Worm (Caenorhabditis elegans) whole organism, young adult: Measurements from ENCODE around the gene F40E10.5.
A peak's percentile ranks its signal among the peaks of the same experiment; 100 is the strongest.

Experiments used
- B0035.1 ChIP-seq: sonication (generic microtip); optimal IDR thresholded peaks from 2 replicates; lab custom pipeline; 2016; ENCODE audit warnings: missing genetic modification characterization, mild to moderate bottlenecking, missing compliant biosample characterization, missing genotype, missing genetic modification reagents
- F10E7.11 ChIP-seq: sonication (generic microtip); optimal IDR thresholded peaks from 2 replicates; lab custom pipeline; 2017; ENCODE audit warnings: mild to moderate bottlenecking, missing genetic modification characterization, moderate library complexity, missing compliant biosample characterization
- F22D6.2 ChIP-seq: sonication (generic microtip); optimal IDR thresholded peaks from 2 replicates; lab custom pipeline; 2016; ENCODE audit warnings: mild to moderate bottlenecking, missing genetic modification characterization, missing compliant biosample characterization
- F23B12.7 ChIP-seq: sonication (generic microtip); optimal IDR thresholded peaks from 2 replicates; lab custom pipeline; 2017; ENCODE audit warnings: missing genetic modification characterization, mild to moderate bottlenecking, missing compliant biosample characterization, antibody characterized with exemption, moderate library complexity; ENCODE audit not compliant: insufficient read depth
- K11D2.4 ChIP-seq: fragments of 200-800 bp; sonication (Bioruptor generic); IDR thresholded peaks from 2 replicates; pipeline ENCODE4 v1.3.6; 2022; ENCODE audit warnings: missing genetic modification reagents, missing genetic modification characterization, missing compliant biosample characterization
- K12H6.12 ChIP-seq: fragments of 200-800 bp; sonication (Bioruptor generic); optimal IDR thresholded peaks from 2 replicates; lab custom pipeline; 2018; ENCODE audit warnings: mild to moderate bottlenecking, missing genetic modification characterization, missing compliant biosample characterization
- T07F8.4 ChIP-seq: sonication (generic microtip); optimal IDR thresholded peaks from 2 replicates; lab custom pipeline; 2016; ENCODE audit warnings: mild to moderate bottlenecking, missing genetic modification characterization, moderate library complexity, missing compliant biosample characterization
- Y53G8AR.9 ChIP-seq: fragments of 200-800 bp; sonication (Bioruptor generic); conservative IDR thresholded peaks from 2 replicates; pipeline ENCODE4 v1.3.6; 2022; ENCODE audit warnings: missing genetic modification reagents, missing genetic modification characterization, missing compliant biosample characterization
- Y95B8A.8 ChIP-seq: fragments of 200-800 bp; sonication (Bioruptor generic); IDR thresholded peaks from 2 replicates; pipeline ENCODE4 v1.3.6; 2022; ENCODE audit warnings: missing genetic modification reagents, missing genetic modification characterization, missing compliant biosample characterization
- ZK185.1 ChIP-seq: sonication (generic microtip); optimal IDR thresholded peaks from 2 replicates; lab custom pipeline; 2016; ENCODE audit warnings: mild to moderate bottlenecking, missing genetic modification characterization, missing compliant biosample characterization; ENCODE audit not compliant: poor library complexity, severe bottlenecking
- atf-7 ChIP-seq: sonication (generic microtip); optimal IDR thresholded peaks from 2 replicates; lab custom pipeline; 2017; ENCODE audit warnings: mild to moderate bottlenecking, missing genetic modification characterization, missing compliant biosample characterization
- bed-1 ChIP-seq: fragments of 200-800 bp; sonication (Bioruptor generic); IDR thresholded peaks from 2 replicates; pipeline ENCODE4 v1.3.6; 2022; ENCODE audit warnings: missing genetic modification reagents, missing genetic modification characterization, missing compliant biosample characterization
- cebp-1 ChIP-seq, 2 experiments: fragments of 200-800 bp in 1 of 2; sonication (Bioruptor generic) in 1 of 2; sonication (generic microtip) in 1 of 2; IDR thresholded peaks in 1 of 2; optimal IDR thresholded peaks in 1 of 2; 2 replicates each; pipeline versions ENCODE4 v1.3.6 to Lab custom; 2017 to 2022; ENCODE audit warnings: missing compliant biosample characterization in 2 of 2, missing genetic modification characterization in 2 of 2, mild to moderate bottlenecking in 1 of 2, missing genetic modification reagents in 1 of 2, moderate library complexity in 1 of 2
- ceh-27 ChIP-seq: fragments of 200-800 bp; sonication (Bioruptor generic); optimal IDR thresholded peaks from 2 replicates; lab custom pipeline; 2018; ENCODE audit warnings: mild to moderate bottlenecking, missing genetic modification characterization, moderate library complexity, missing compliant biosample characterization
- dox-1 ChIP-seq: fragments of 200-800 bp; sonication (Bioruptor generic); IDR thresholded peaks from 2 replicates; pipeline ENCODE4 v1.3.6; 2022; ENCODE audit warnings: missing genetic modification reagents, missing genetic modification characterization, missing compliant biosample characterization
- dpl-1 ChIP-seq: fragments of 150-350 bp; optimal IDR thresholded peaks from 2 replicates; lab custom pipeline; 2014; ENCODE audit warnings: missing biosample characterization, missing genetic modification reagents, missing genetic modification characterization
- efl-1 ChIP-seq: fragments of 150-350 bp; optimal IDR thresholded peaks from 2 replicates; lab custom pipeline; 2014; ENCODE audit warnings: missing biosample characterization, missing genetic modification reagents, missing genetic modification characterization
- egl-18 ChIP-seq: fragments of 200-800 bp; sonication (Bioruptor generic); IDR thresholded peaks from 2 replicates; pipeline ENCODE4 v1.3.6; 2022; ENCODE audit warnings: missing genetic modification reagents, missing genetic modification characterization, missing compliant biosample characterization
- egl-44 ChIP-seq: fragments of 200-800 bp; sonication (Bioruptor generic); IDR thresholded peaks from 2 replicates; pipeline ENCODE4 v1.3.6; 2022; ENCODE audit warnings: missing genetic modification reagents, missing genetic modification characterization, missing compliant biosample characterization
- egrh-3 ChIP-seq: fragments of 200-800 bp; sonication (Bioruptor generic); IDR thresholded peaks from 2 replicates; pipeline ENCODE4 v1.3.6; 2022; ENCODE audit warnings: missing genetic modification reagents, missing genetic modification characterization, missing compliant biosample characterization
- ekl-4 ChIP-seq: fragments of 200-800 bp; sonication (Bioruptor generic); IDR thresholded peaks from 2 replicates; pipeline ENCODE4 v1.3.6; 2022; ENCODE audit warnings: missing genetic modification reagents, missing genetic modification characterization, missing compliant biosample characterization
- gei-17 ChIP-seq: fragments of 200-800 bp; sonication (Bioruptor generic); optimal IDR thresholded peaks from 2 replicates; lab custom pipeline; 2018; ENCODE audit warnings: mild to moderate bottlenecking, missing genetic modification characterization, missing compliant biosample characterization
- hlh-12 ChIP-seq: sonication (generic microtip); optimal IDR thresholded peaks from 2 replicates; lab custom pipeline; 2016; ENCODE audit warnings: missing genetic modification characterization, missing compliant biosample characterization
- hmg-1.2 ChIP-seq: fragments of 200-800 bp; sonication (Bioruptor generic); IDR thresholded peaks from 2 replicates; pipeline ENCODE4 v1.3.6; 2022; ENCODE audit warnings: missing genetic modification reagents, missing genetic modification characterization, missing compliant biosample characterization
- let-526 ChIP-seq: fragments of 200-800 bp; sonication (Bioruptor generic); IDR thresholded peaks from 2 replicates; pipeline ENCODE4 v1.3.6; 2022; ENCODE audit warnings: missing genetic modification reagents, missing genetic modification characterization, missing compliant biosample characterization
- let-607 ChIP-seq, 2 experiments: fragments of 200-800 bp in 1 of 2; sonication (Bioruptor generic) in 1 of 2; sonication (generic microtip) in 1 of 2; optimal IDR thresholded peaks; 2 replicates each; lab custom pipeline; 2016 to 2018; ENCODE audit warnings: mild to moderate bottlenecking in 2 of 2, missing compliant biosample characterization in 2 of 2, missing genetic modification characterization in 2 of 2, moderate library complexity in 2 of 2, missing genotype in 1 of 2
- lin-35 ChIP-seq, 3 experiments: fragments of 150-350 bp in 2 of 3; sonication (generic microtip) in 1 of 3; optimal IDR thresholded peaks; 2 replicates each; lab custom pipeline; 2014 to 2018; ENCODE audit warnings: missing biosample characterization in 3 of 3, missing genetic modification characterization in 3 of 3, missing genetic modification reagents in 3 of 3
- lin-40 ChIP-seq: sonication (generic microtip); optimal IDR thresholded peaks from 2 replicates; lab custom pipeline; 2016; ENCODE audit warnings: missing genetic modification characterization, mild to moderate bottlenecking, missing compliant biosample characterization, missing genotype, missing genetic modification reagents
- lsl-1 ChIP-seq: fragments of 200-800 bp; sonication (Bioruptor generic); optimal IDR thresholded peaks from 2 replicates; lab custom pipeline; 2018; ENCODE audit warnings: mild to moderate bottlenecking, missing genetic modification characterization, moderate library complexity, missing compliant biosample characterization
- lsy-27 ChIP-seq: sonication (generic microtip); optimal IDR thresholded peaks from 2 replicates; lab custom pipeline; 2017; ENCODE audit warnings: missing genetic modification characterization, mild to moderate bottlenecking, missing compliant biosample characterization, antibody characterized with exemption, missing genotype, borderline replicate concordance; ENCODE audit not compliant: insufficient read depth
- madf-10 ChIP-seq: sonication (generic microtip); optimal IDR thresholded peaks from 2 replicates; lab custom pipeline; 2016; ENCODE audit warnings: mild to moderate bottlenecking, missing genetic modification characterization, missing compliant biosample characterization
- mcd-1 ChIP-seq: fragments of 200-800 bp; sonication (Bioruptor generic); IDR thresholded peaks from 2 replicates; pipeline ENCODE4 v1.3.6; 2022; ENCODE audit warnings: missing genetic modification reagents, missing genetic modification characterization, missing compliant biosample characterization
- nhr-179 ChIP-seq: sonication (generic microtip); optimal IDR thresholded peaks from 2 replicates; lab custom pipeline; 2016; ENCODE audit warnings: mild to moderate bottlenecking, missing genetic modification characterization, missing compliant biosample characterization
- nhr-80 ChIP-seq: sonication (generic microtip); optimal IDR thresholded peaks from 2 replicates; lab custom pipeline; 2016; ENCODE audit warnings: missing genetic modification characterization, missing compliant biosample characterization
- nhr-90 ChIP-seq: sonication (generic microtip); optimal IDR thresholded peaks from 2 replicates; lab custom pipeline; 2016; ENCODE audit warnings: missing genotype, mild to moderate bottlenecking, missing genetic modification characterization, missing compliant biosample characterization
- pbrm-1 ChIP-seq: fragments of 200-800 bp; sonication (Bioruptor generic); IDR thresholded peaks from 2 replicates; pipeline ENCODE4 v1.3.6; 2022; ENCODE audit warnings: missing genetic modification reagents, missing genetic modification characterization, missing compliant biosample characterization
- rcor-1 ChIP-seq: fragments of 200-800 bp; sonication (Bioruptor generic); IDR thresholded peaks from 2 replicates; pipeline ENCODE4 v1.3.6; 2022; ENCODE audit warnings: missing genetic modification reagents, missing genetic modification characterization, missing compliant biosample characterization
- rec-8 ChIP-seq, 2 experiments: sonication (generic microtip); optimal IDR thresholded peaks; 2 replicates each; lab custom pipeline; 2016; ENCODE audit warnings: mild to moderate bottlenecking in 2 of 2, missing genetic modification characterization in 2 of 2, missing genetic modification reagents in 2 of 2, missing genotype in 2 of 2, missing biosample characterization in 1 of 2, missing compliant biosample characterization in 1 of 2, moderate library complexity in 1 of 2
- sdz-38 ChIP-seq: sonication (generic microtip); optimal IDR thresholded peaks from 2 replicates; lab custom pipeline; 2016; ENCODE audit warnings: missing genotype, missing genetic modification characterization, missing compliant biosample characterization
- snpc-4 ChIP-seq, 5 experiments: fragments of 150-350 bp in 1 of 5; sonication (generic microtip) in 4 of 5; optimal IDR thresholded peaks; 2 replicates each; lab custom pipeline; 2014 to 2018; ENCODE audit warnings: missing genetic modification characterization in 5 of 5, missing biosample characterization in 3 of 5, antibody characterized with exemption in 2 of 5, mild to moderate bottlenecking in 2 of 5, missing compliant biosample characterization in 2 of 5, missing genotype in 2 of 5, moderate library complexity in 2 of 5, missing genetic modification reagents in 1 of 5
- tbp1 ChIP-seq: fragments of 200-800 bp; sonication (Bioruptor generic); optimal IDR thresholded peaks from 2 replicates; lab custom pipeline; 2018; ENCODE audit warnings: mild to moderate bottlenecking, missing genetic modification characterization, missing compliant biosample characterization
- tlf-1 ChIP-seq: fragments of 200-800 bp; sonication (Bioruptor generic); optimal IDR thresholded peaks from 2 replicates; lab custom pipeline; 2018; ENCODE audit warnings: mild to moderate bottlenecking, missing genetic modification characterization, missing compliant biosample characterization
- zfh-2 ChIP-seq: fragments of 200-800 bp; sonication (Bioruptor generic); conservative IDR thresholded peaks from 2 replicates; pipeline ENCODE4 v1.3.6; 2022; ENCODE audit warnings: missing genetic modification reagents, missing genetic modification characterization, missing compliant biosample characterization
- ztf-18 ChIP-seq: sonication (generic microtip); optimal IDR thresholded peaks from 2 replicates; lab custom pipeline; 2016; ENCODE audit warnings: missing genotype, mild to moderate bottlenecking, missing genetic modification characterization, missing compliant biosample characterization
- ztf-22 ChIP-seq: fragments of 200-800 bp; sonication (Bioruptor generic); optimal IDR thresholded peaks from 2 replicates; lab custom pipeline; 2018; ENCODE audit warnings: mild to moderate bottlenecking, missing genetic modification characterization, moderate library complexity, missing compliant biosample characterization
- ztf-26 ChIP-seq: sonication (generic microtip); optimal IDR thresholded peaks from 2 replicates; lab custom pipeline; 2017; ENCODE audit warnings: missing genetic modification characterization, missing compliant biosample characterization

Gene F40E10.5

ce11 chrX:14746948-14747347 is 45.4 kb downstream of the F40E10.5 start, which contains the start of gene C05G5.2:
Gene C05G5.2, plus strand, starts transcription at chrX:14747303.
- 0 out of 2 replicates have a peak, but pooled peaks have one; percentile 38 for TF ChIP-seq rcor-1 (GFP tag; lab: Robert Waterston, UW)
- peak; percentile 74 for TF ChIP-seq mcd-1 (GFP tag; lab: Robert Waterston, UW)
- TF ChIP-seq efl-1: peak; percentile 1
- TF ChIP-seq K11D2.4 (GFP tag; lab: Robert Waterston, UW): peak; percentile 86
- peak; percentile 56; the same call in 1 of the 2 replicates for TF ChIP-seq hmg-1.2 (GFP tag; lab: Robert Waterston, UW)
- 0 out of 2 replicates have a peak, but pooled peaks have one; percentile 40 for TF ChIP-seq pbrm-1 (GFP tag; lab: Robert Waterston, UW)
- TF ChIP-seq K12H6.12 (tag; lab: Kevin White, UChicago): peak; percentile 84
- no peak for TF ChIP-seq nhr-179
- peak; percentile 73 for TF ChIP-seq ZK185.1 (tag; lab: Kevin White, UChicago)
- TF ChIP-seq let-607 (tag; optimal IDR thresholded peaks at IDR 0.05; lab: Kevin White, UChicago): peak; percentile 66 to 75
- no peak for TF ChIP-seq rec-8 (tag; optimal IDR thresholded peaks at IDR 0.05; lab: Kevin White, UChicago)
- no peak for TF ChIP-seq egl-44 (GFP tag; lab: Robert Waterston, UW)
- TF ChIP-seq atf-7: peak; percentile 30
- peak; percentile 15 for TF ChIP-seq F22D6.2 (tag; lab: Kevin White, UChicago)
- TF ChIP-seq nhr-80 (tag; lab: Kevin White, UChicago): peak; percentile 100
- peak; percentile 41 for TF ChIP-seq gei-17 (GFP tag; lab: Kevin White, UChicago)
- TF ChIP-seq egrh-3 (GFP tag; lab: Robert Waterston, UW): peak; percentile 57
- TF ChIP-seq ceh-27: peak; percentile 92
- 0 out of 2 replicates have a peak, but pooled peaks have one; percentile 46 for TF ChIP-seq Y95B8A.8
- peak; percentile 90 for TF ChIP-seq lin-40
- peak; percentile 70 for TF ChIP-seq ztf-26
- peak; percentile 41; the same call in 1 of the 2 replicates for TF ChIP-seq Y53G8AR.9 (GFP tag; lab: Robert Waterston, UW)
- 0 out of 2 replicates have a peak, but pooled peaks have one; percentile 18 for TF ChIP-seq let-526 (GFP tag; lab: Robert Waterston, UW)
- no peak for TF ChIP-seq bed-1 (GFP tag; lab: Robert Waterston, UW)
- TF ChIP-seq ekl-4 (GFP tag; lab: Robert Waterston, UW): no peak
- TF ChIP-seq dpl-1: peak; percentile 8
- no peak for TF ChIP-seq lsy-27 (tag; lab: Kevin White, UChicago)
- TF ChIP-seq egl-18 (GFP tag; lab: Robert Waterston, UW): 0 out of 2 replicates have a peak, but pooled peaks have one; percentile 60
- TF ChIP-seq B0035.1 (tag; lab: Kevin White, UChicago): no peak
- TF ChIP-seq dox-1 (GFP tag; lab: Robert Waterston, UW): peak; percentile 95
- peak in 1 of 3 experiments; percentile 78 for TF ChIP-seq lin-35 (GFP tag; optimal IDR thresholded peaks at IDR 0.05; lab: Kevin White, UChicago)
- TF ChIP-seq cebp-1 (GFP tag; IDR thresholded peaks at IDR 0.05; lab: Robert Waterston, UW): peak; percentile 99
- TF ChIP-seq cebp-1 (tag; optimal IDR thresholded peaks at IDR 0.05; lab: Kevin White, UChicago): peak; percentile 100
- TF ChIP-seq T07F8.4: no peak
- TF ChIP-seq lsl-1 (GFP tag; lab: Kevin White, UChicago): no peak
- no peak for TF ChIP-seq hlh-12 (tag; lab: Kevin White, UChicago)
- peak; percentile 26 for TF ChIP-seq tlf-1
- peak; percentile 61 for TF ChIP-seq F23B12.7
- TF ChIP-seq snpc-4 (GFP tag; optimal IDR thresholded peaks at IDR 0.05; lab: Kevin White, UChicago): peak; percentile 53
- peak; percentile 74 to 83 (median 79) for TF ChIP-seq snpc-4 (tag; optimal IDR thresholded peaks at IDR 0.05; lab: Kevin White, UChicago)
- TF ChIP-seq nhr-90 (tag; lab: Kevin White, UChicago): peak; percentile 50
- TF ChIP-seq zfh-2 (GFP tag; lab: Robert Waterston, UW): peak; percentile 98
- TF ChIP-seq madf-10 (tag; lab: Kevin White, UChicago): peak; percentile 64
- no peak for TF ChIP-seq F10E7.11 (tag; lab: Kevin White, UChicago)
- TF ChIP-seq tbp1 (GFP tag; lab: Kevin White, UChicago): peak; percentile 62
- peak; percentile 10 for TF ChIP-seq ztf-22 (GFP tag; lab: Kevin White, UChicago)
- no peak for TF ChIP-seq sdz-38 (tag; lab: Kevin White, UChicago)
- peak; percentile 96 for TF ChIP-seq ztf-18 (tag; lab: Kevin White, UChicago)
